Fruit fly (Drosophila melanogaster): ENCODE data around the gene Pits.

dm6 chrX:12595610-12596336 lies 12.8 kb upstream of the Pits start, which contains the start of the genes CG1824 and Sec16:
- no peak for TF ChIP-seq Pif1B (GFP tag; optimal IDR thresholded peaks at IDR 0.05)
- peak; percentile 11 for TF ChIP-seq CG9948 (tag; optimal IDR thresholded peaks at IDR 0.05)
- no peak; the same call in 2 of the 3 replicates for TF ChIP-seq CG4496 (GFP tag; IDR thresholded peaks at IDR 0.05)
- no peak for TF ChIP-seq Ets98B (GFP tag; IDR thresholded peaks at IDR 0.05)
